Fruit fly (Drosophila melanogaster) whole organism, wandering third instar larva: ENCODE measurements around the gene CG31245.

Experiments used
- Abd-B ChIP-seq: fragments of >200 bp; optimal IDR thresholded peaks from 2 replicates; lab custom pipeline; 2017; ENCODE audit warnings: missing biosample characterization, missing genetic modification characterization
- CG32264 ChIP-seq: fragments of 200-800 bp; sonication (Bioruptor generic); optimal IDR thresholded peaks from 2 replicates; lab custom pipeline; 2016; ENCODE audit warnings: missing biosample characterization, missing genetic modification characterization
- CG9705 ChIP-seq: fragments of 200-800 bp; sonication (Bioruptor generic); optimal IDR thresholded peaks from 2 replicates; lab custom pipeline; 2018; ENCODE audit warnings: missing biosample characterization, mild to moderate bottlenecking, missing genetic modification characterization
- CrebA ChIP-seq: fragments of 200-800 bp; sonication (Bioruptor generic); optimal IDR thresholded peaks from 2 replicates; lab custom pipeline; 2016; ENCODE audit warnings: missing biosample characterization, mild to moderate bottlenecking, missing genetic modification characterization, borderline replicate concordance
- Dfd ChIP-seq: fragments of >200 bp; optimal IDR thresholded peaks from 2 replicates; lab custom pipeline; 2017; ENCODE audit warnings: missing biosample characterization, missing genetic modification characterization
- Dif ChIP-seq: fragments of 200-275, 200-300 bp; sonication (Bioruptor generic); optimal IDR thresholded peaks from 2 replicates; lab custom pipeline; 2018; ENCODE audit warnings: missing biosample characterization, missing genetic modification characterization; ENCODE audit not compliant: partially characterized antibody
- GATAd ChIP-seq: sonication (Bioruptor generic); optimal IDR thresholded peaks from 2 replicates; lab custom pipeline; 2016; ENCODE audit warnings: missing biosample characterization, missing genetic modification characterization
- HLH106 ChIP-seq: fragments of 200-800 bp; optimal IDR thresholded peaks from 3 replicates; lab custom pipeline; 2019; ENCODE audit warnings: missing biosample characterization, mild to moderate bottlenecking, missing genetic modification characterization, moderate library complexity
- Hnf4 ChIP-seq: fragments of 200-800 bp; sonication (Bioruptor generic); optimal IDR thresholded peaks from 2 replicates; lab custom pipeline; 2016; ENCODE audit warnings: missing biosample characterization, mild to moderate bottlenecking, missing genetic modification characterization
- Hr78 ChIP-seq: fragments of >200 bp; optimal IDR thresholded peaks from 2 replicates; lab custom pipeline; 2017; ENCODE audit warnings: missing biosample characterization, missing genetic modification characterization
- Hr83 ChIP-seq: fragments of 200-300 bp; sonication (Bioruptor generic); optimal IDR thresholded peaks from 2 replicates; lab custom pipeline; 2016; ENCODE audit warnings: missing biosample characterization, mild to moderate bottlenecking, missing genetic modification characterization, moderate library complexity; ENCODE audit not compliant: poor library complexity, severe bottlenecking
- Jra ChIP-seq: sonication (Bioruptor generic); optimal IDR thresholded peaks from 2 replicates; lab custom pipeline; 2016; ENCODE audit warnings: missing biosample characterization, missing genetic modification characterization
- Mio ChIP-seq: sonication (Bioruptor generic); optimal IDR thresholded peaks from 2 replicates; lab custom pipeline; 2016; ENCODE audit warnings: missing biosample characterization, missing genetic modification characterization
- Myc ChIP-seq: fragments of >200 bp; optimal IDR thresholded peaks from 2 replicates; lab custom pipeline; 2017
- N ChIP-seq: fragments of >200 bp; optimal IDR thresholded peaks from 2 replicates; lab custom pipeline; 2018; ENCODE audit warnings: missing biosample characterization, missing external identifiers, missing genetic modification characterization
- OdsH ChIP-seq: fragments of 200-800 bp; sonication (Bioruptor generic); optimal IDR thresholded peaks from 2 replicates; lab custom pipeline; 2016; ENCODE audit warnings: missing biosample characterization, mild to moderate bottlenecking, missing genetic modification characterization
- Rel ChIP-seq, 2 experiments: fragments of 200-800 bp; sonication (Bioruptor generic) in 1 of 2; optimal IDR thresholded peaks; 2 replicates in 1 of 2; 3 replicates in 1 of 2; lab custom pipeline; 2016 to 2019; ENCODE audit warnings: mild to moderate bottlenecking in 2 of 2, missing biosample characterization in 2 of 2, missing genetic modification characterization in 2 of 2, moderate library complexity in 1 of 2
- Sp1 ChIP-seq: fragments of 200-800 bp; sonication (Bioruptor generic); optimal IDR thresholded peaks from 3 replicates; lab custom pipeline; 2019; ENCODE audit warnings: missing biosample characterization, mild to moderate bottlenecking, missing genetic modification characterization, moderate library complexity
- Vsx2 ChIP-seq: fragments of 200-300, 225-300 bp; sonication (Bioruptor generic); optimal IDR thresholded peaks from 2 replicates; lab custom pipeline; 2018; ENCODE audit warnings: missing biosample characterization, missing genetic modification characterization; ENCODE audit not compliant: partially characterized antibody
- br ChIP-seq: fragments of 200-800 bp; sonication (Bioruptor generic); optimal IDR thresholded peaks from 2 replicates; lab custom pipeline; 2016; ENCODE audit warnings: missing biosample characterization, missing genetic modification characterization
- brk ChIP-seq: fragments of 200-800 bp; sonication (Bioruptor generic); optimal IDR thresholded peaks from 2 replicates; lab custom pipeline; 2016; ENCODE audit warnings: missing biosample characterization, mild to moderate bottlenecking, missing genetic modification characterization
- dl ChIP-seq, 2 experiments: fragments of 175-275, 200-275 bp in 1 of 2; fragments of 200-275 bp in 1 of 2; sonication (Bioruptor generic); optimal IDR thresholded peaks; lab custom pipeline; 2018; ENCODE audit warnings: mild to moderate bottlenecking in 2 of 2, missing biosample characterization in 2 of 2, missing genetic modification characterization in 2 of 2, moderate library complexity in 2 of 2; ENCODE audit not compliant: partially characterized antibody in 2 of 2, insufficient read depth in 1 of 2
- dmrt93B ChIP-seq: fragments of 200-800 bp; sonication (Bioruptor generic); optimal IDR thresholded peaks from 2 replicates; lab custom pipeline; 2018; ENCODE audit warnings: missing biosample characterization, mild to moderate bottlenecking, missing genetic modification characterization
- dsf ChIP-seq: sonication (Bioruptor generic); optimal IDR thresholded peaks from 2 replicates; lab custom pipeline; 2016; ENCODE audit warnings: missing biosample characterization, missing genetic modification characterization, borderline replicate concordance
- ey ChIP-seq: fragments of 200-800 bp; sonication (Bioruptor generic); optimal IDR thresholded peaks from 2 replicates; lab custom pipeline; 2016; ENCODE audit warnings: missing biosample characterization, missing genetic modification characterization
- foxo ChIP-seq, 2 experiments: fragments of 200-800 bp; sonication (Bioruptor generic); optimal IDR thresholded peaks; 2 replicates in 1 of 2; 3 replicates in 1 of 2; lab custom pipeline; 2016 to 2017; ENCODE audit warnings: missing biosample characterization in 2 of 2, missing genetic modification characterization in 2 of 2
- fru ChIP-seq: fragments of 200-800 bp; sonication (Bioruptor generic); optimal IDR thresholded peaks from 3 replicates; lab custom pipeline; 2016; ENCODE audit warnings: missing biosample characterization, mild to moderate bottlenecking, missing genetic modification characterization
- h ChIP-seq: fragments of 200-800 bp; sonication (Bioruptor generic); optimal IDR thresholded peaks from 3 replicates; lab custom pipeline; 2016; ENCODE audit warnings: missing biosample characterization, mild to moderate bottlenecking, missing genetic modification characterization
- jim ChIP-seq: fragments of 175-275, 200-325 bp; sonication (Bioruptor generic); optimal IDR thresholded peaks from 2 replicates; lab custom pipeline; 2016; ENCODE audit warnings: missing biosample characterization, mild to moderate bottlenecking, missing genetic modification characterization
- lola ChIP-seq: fragments of >200 bp; optimal IDR thresholded peaks from 2 replicates; lab custom pipeline; 2017; ENCODE audit warnings: missing biosample characterization, missing genetic modification characterization
- pan ChIP-seq: fragments of >200 bp; optimal IDR thresholded peaks from 2 replicates; lab custom pipeline; 2017
- psq ChIP-seq: fragments of 200-800 bp; sonication (Bioruptor generic); optimal IDR thresholded peaks from 3 replicates; lab custom pipeline; 2017; ENCODE audit warnings: missing biosample characterization, mild to moderate bottlenecking, missing genetic modification characterization, moderate library complexity
- rgr ChIP-seq: fragments of 200-800 bp; sonication (Bioruptor generic); optimal IDR thresholded peaks from 3 replicates; lab custom pipeline; 2016; ENCODE audit warnings: missing biosample characterization, mild to moderate bottlenecking, missing genetic modification characterization
- sage ChIP-seq: fragments of 200-800 bp; sonication (Bioruptor generic); optimal IDR thresholded peaks from 2 replicates; lab custom pipeline; 2016; ENCODE audit warnings: missing biosample characterization, mild to moderate bottlenecking, missing genetic modification characterization
- sv ChIP-seq: fragments of 200-800 bp; sonication (Bioruptor generic); optimal IDR thresholded peaks from 3 replicates; lab custom pipeline; 2016; ENCODE audit warnings: missing biosample characterization, missing genetic modification characterization
- tai ChIP-seq: sonication (Bioruptor generic); optimal IDR thresholded peaks from 2 replicates; lab custom pipeline; 2016; ENCODE audit warnings: missing biosample characterization, missing genetic modification characterization
- usp ChIP-seq: fragments of >200 bp; optimal IDR thresholded peaks from 2 replicates; lab custom pipeline; 2017; ENCODE audit warnings: missing biosample characterization, missing genetic modification characterization
- woc ChIP-seq: sonication (Bioruptor generic); optimal IDR thresholded peaks from 2 replicates; lab custom pipeline; 2016; ENCODE audit warnings: missing biosample characterization, mild to moderate bottlenecking, missing genetic modification characterization

CG31245 gene

DNA sequence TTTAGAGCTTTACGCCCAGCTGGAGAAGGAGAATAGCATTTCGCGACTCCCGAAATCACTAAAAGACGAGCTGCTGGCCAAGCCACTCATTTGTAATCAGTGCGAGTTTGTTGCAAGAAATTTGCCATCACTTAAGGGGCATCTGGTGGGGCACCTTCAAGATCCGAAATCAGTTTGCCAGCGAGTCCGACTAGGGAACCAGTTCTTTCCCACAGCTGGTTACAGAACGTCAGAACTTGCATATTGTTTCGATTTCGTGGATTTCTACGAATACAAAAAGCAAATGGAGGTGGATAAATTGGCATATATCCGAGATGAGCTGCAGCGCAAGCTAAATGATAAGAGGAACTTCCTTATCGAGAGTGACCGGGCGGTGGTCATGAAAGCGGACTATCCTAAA, 27.3 kb upstream of the CG31245 start:
- TF ChIP-seq sv (GFP tag; lab: Kevin White, UChicago) (no peak), CG32264 (GFP tag; lab: Kevin White, UChicago) (no peak), dl (GFP tag; optimal IDR thresholded peaks at IDR 0.05; lab: Kevin White, UChicago; ENCODE audit: insufficient read depth in 1 of 2, partially characterized antibody in 2 of 2) (no peak), brk (GFP tag; lab: Kevin White, UChicago) (no peak), Vsx2 (GFP tag; lab: Kevin White, UChicago) (no peak), HLH106 (tag; lab: Kevin White, UChicago) (no peak), N (GFP tag; lab: Kevin White, UChicago) (no peak), h (GFP tag; lab: Kevin White, UChicago) (no peak), ey (no peak), br (no peak), rgr (GFP tag; lab: Kevin White, UChicago) (no peak), foxo (GFP tag; optimal IDR thresholded peaks at IDR 0.05; lab: Kevin White, UChicago) (no peak), Dfd (GFP tag; lab: Kevin White, UChicago) (no peak), Mio (GFP tag; lab: Kevin White, UChicago) (no peak)

- peak; percentile 21 for TF ChIP-seq Myc (lab: Kevin White, UChicago)
- TF ChIP-seq Dif = no peak
- peak; percentile 86 for TF ChIP-seq Sp1 (GFP tag; lab: Kevin White, UChicago)
- TF ChIP-seq pan (lab: Kevin White, UChicago) = no peak
- no peak for TF ChIP-seq Abd-B
- peak; percentile 75 for TF ChIP-seq sage
- TF ChIP-seq CrebA (GFP tag; lab: Kevin White, UChicago) = peak; percentile 18
- TF ChIP-seq ey = peak; percentile 94
- TF ChIP-seq Rel (GFP tag; optimal IDR thresholded peaks at IDR 0.05; lab: Kevin White, UChicago) = no peak
- TF ChIP-seq Rel (tag; optimal IDR thresholded peaks at IDR 0.05; lab: Kevin White, UChicago) = no peak
- no peak for TF ChIP-seq lola
- TF ChIP-seq Hr78 (GFP tag; lab: Kevin White, UChicago) = no peak
- peak; percentile 45 for TF ChIP-seq Hr83 (GFP tag; lab: Kevin White, UChicago)
- TF ChIP-seq Dfd (GFP tag; lab: Kevin White, UChicago) = no peak
- TF ChIP-seq psq (GFP tag; lab: Kevin White, UChicago) = peak; percentile 90
- peak; percentile 90 for TF ChIP-seq woc (GFP tag; lab: Kevin White, UChicago)
- TF ChIP-seq CG32264 (GFP tag; lab: Kevin White, UChicago) = peak; percentile 83
- no peak for TF ChIP-seq dl (GFP tag; optimal IDR thresholded peaks at IDR 0.05; lab: Kevin White, UChicago; ENCODE audit: insufficient read depth in 1 of 2, partially characterized antibody in 2 of 2)
- TF ChIP-seq tai (GFP tag; lab: Kevin White, UChicago) = peak; percentile 97
- TF ChIP-seq rgr (GFP tag; lab: Kevin White, UChicago) = peak; percentile 95
- peak; percentile 94 for TF ChIP-seq Hnf4
- TF ChIP-seq dmrt93B = peak; percentile 91
- TF ChIP-seq br = peak; percentile 92
- peak; percentile 91 for TF ChIP-seq OdsH (GFP tag; lab: Kevin White, UChicago)
- peak; percentile 91 for TF ChIP-seq dsf (GFP tag; lab: Kevin White, UChicago)
- TF ChIP-seq CG9705 (GFP tag; lab: Kevin White, UChicago) = peak; percentile 85
- no peak for TF ChIP-seq usp (GFP tag; lab: Kevin White, UChicago)
- TF ChIP-seq sv (GFP tag; lab: Kevin White, UChicago) = peak; percentile 97
- TF ChIP-seq HLH106 (tag; lab: Kevin White, UChicago) = peak; percentile 93
- peak; percentile 93 for TF ChIP-seq fru (GFP tag; lab: Kevin White, UChicago)
- TF ChIP-seq Mio (GFP tag; lab: Kevin White, UChicago) = peak; percentile 57
- TF ChIP-seq jim (GFP tag; lab: Kevin White, UChicago) = peak; percentile 67
- peak; percentile 95 for TF ChIP-seq brk (GFP tag; lab: Kevin White, UChicago)
- peak; percentile 87 for TF ChIP-seq GATAd (GFP tag; lab: Kevin White, UChicago)
- TF ChIP-seq N (GFP tag; lab: Kevin White, UChicago) = no peak
- TF ChIP-seq Jra (GFP tag; lab: Kevin White, UChicago) = peak; percentile 96
- TF ChIP-seq Vsx2 (GFP tag; lab: Kevin White, UChicago) = no peak
- TF ChIP-seq foxo (GFP tag; optimal IDR thresholded peaks at IDR 0.05; lab: Kevin White, UChicago) = peak; percentile 63 to 96
- TF ChIP-seq h (GFP tag; lab: Kevin White, UChicago) = peak; percentile 95
- TF ChIP-seq, all 38 proteins: peak for 27
These were observed 26.1 kb upstream of the CG31245 start, which contains the start of the genes Ino80 and Aptx for dm6 chr3R:19403096-19403515. TSS of gene Ino80 (minus strand) at chr3R:19403153. TSS of gene Aptx (plus strand) at chr3R:19403455.
